Worm (Caenorhabditis elegans): ENCODE results near the gene ugt-29.

Gene ugt-29

DNA sequence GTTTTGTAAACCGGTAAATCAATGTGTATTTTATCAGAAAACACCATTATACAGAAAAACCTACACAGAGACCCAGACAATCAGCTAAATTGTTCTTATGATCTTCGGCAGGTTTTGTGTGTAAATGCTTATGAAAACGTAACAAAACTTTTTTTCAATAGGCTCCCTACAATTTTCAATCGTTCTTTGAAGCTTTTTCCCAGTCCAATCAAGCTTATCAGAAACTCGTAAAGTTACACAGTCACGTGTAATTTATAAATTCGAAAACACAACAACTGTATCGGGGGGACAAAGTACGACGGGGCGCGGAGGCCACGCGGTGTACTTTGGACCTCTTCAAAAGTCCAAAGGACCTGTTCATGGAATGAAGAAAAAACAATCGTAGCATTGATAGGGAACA is 30.8 kb upstream of the ugt-29 start (continued):
- TF ChIP-seq tra-1 (GFP tag; IDR thresholded peaks at IDR 0.05) (no peak), lin-38 (GFP tag; IDR thresholded peaks at IDR 0.05) (peak; percentile 34; the same call in 1 of the 2 replicates), D1046.2 (GFP tag; IDR thresholded peaks at IDR 0.05) (no peak), zip-11 (GFP tag; IDR thresholded peaks at IDR 0.05) (no peak), set-16 (GFP tag; IDR thresholded peaks at IDR 0.05) (no peak), unc-39 (tag; optimal IDR thresholded peaks at IDR 0.05) (no peak), fkh-10 (GFP tag; optimal IDR thresholded peaks at IDR 0.05) (no peak), saeg-2 (GFP tag; IDR thresholded peaks at IDR 0.05) (no peak), fos-1 (tag; optimal IDR thresholded peaks at IDR 0.05) (no peak), jun-1 (tag; optimal IDR thresholded peaks at IDR 0.05) (no peak), F26F4.8 (GFP tag; conservative IDR thresholded peaks at IDR 0.05) (no peak), ceh-62 (tag; optimal IDR thresholded peaks at IDR 0.05) (no peak), lin-13 (GFP tag; optimal IDR thresholded peaks at IDR 0.05) (peak; percentile 4), snpc-4 (tag; optimal IDR thresholded peaks at IDR 0.05) (no peak), ceh-28 (tag; optimal IDR thresholded peaks at IDR 0.05) (no peak), nhr-111 (GFP tag; optimal IDR thresholded peaks at IDR 0.05) (no peak), mep-1 (tag; optimal IDR thresholded peaks at IDR 0.05) (peak; percentile 78), lin-39 (tag; optimal IDR thresholded peaks at IDR 0.05) (no peak), attf-4 (tag; optimal IDR thresholded peaks at IDR 0.05) (no peak), snpc-1.2 (GFP tag; IDR thresholded peaks at IDR 0.05) (no peak)

DNA sequence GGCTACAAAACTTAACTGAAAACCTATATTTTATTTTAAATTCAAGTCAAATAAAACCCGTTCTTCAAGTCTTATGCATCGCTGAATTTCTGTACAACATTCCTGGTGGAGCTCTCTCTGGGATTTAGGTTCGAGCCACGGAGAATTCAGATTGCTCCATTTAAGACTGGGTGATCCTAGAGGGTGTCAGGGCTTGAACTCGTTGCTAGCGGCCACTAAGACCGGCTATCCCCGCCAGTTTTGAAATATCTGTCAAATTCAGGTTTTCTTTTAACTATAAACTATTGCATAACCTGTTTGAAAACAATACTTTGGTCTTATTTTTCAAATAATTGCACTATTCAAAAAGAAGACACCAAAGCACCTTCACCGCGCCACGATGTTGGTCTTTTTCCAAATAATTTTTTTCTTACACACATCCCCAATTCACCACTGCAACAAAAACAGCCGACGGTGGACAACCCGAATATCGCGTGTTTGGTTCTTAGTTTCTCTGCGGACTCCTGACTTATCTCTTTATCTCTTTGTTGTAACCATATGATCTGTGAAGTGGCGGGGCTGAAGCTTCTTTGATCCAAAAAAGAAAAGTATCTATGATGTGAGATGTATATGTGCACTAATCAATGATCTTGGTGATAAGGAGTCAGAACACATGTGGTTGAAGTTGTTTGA is 29.6 kb upstream of the ugt-29 start:
- TF ChIP-seq Y75B8A.6 (GFP tag; IDR thresholded peaks at IDR 0.05) (0 out of 2 replicates have a peak, but pooled peaks have one; percentile 10), nhr-102 (tag; optimal IDR thresholded peaks at IDR 0.05) (peak; percentile 18), hmg-1.1 (GFP tag; IDR thresholded peaks at IDR 0.05) (0 out of 2 replicates have a peak, but pooled peaks have one; percentile 26), zip-2 (tag; optimal IDR thresholded peaks at IDR 0.05) (peak; percentile 15), pha-4 (GFP tag; IDR thresholded peaks at IDR 0.05) (0 out of 2 replicates have a peak, but pooled peaks have one; percentile 14), pha-4 (tag; optimal IDR thresholded peaks at IDR 0.05) (no peak), fkh-10 (GFP tag; optimal IDR thresholded peaks at IDR 0.05) (no peak), lin-38 (GFP tag; IDR thresholded peaks at IDR 0.05) (peak; percentile 13; the same call in 1 of the 2 replicates), hlh-30 (tag; optimal IDR thresholded peaks at IDR 0.05; ENCODE audit: insufficient read depth) (peak; percentile 91), R02D3.7 (tag; optimal IDR thresholded peaks at IDR 0.05) (no peak), nhr-77 (tag; optimal IDR thresholded peaks at IDR 0.05) (peak; percentile 64), gei-8 (GFP tag; optimal IDR thresholded peaks at IDR 0.05) (no peak), mxl-3 (GFP tag; optimal IDR thresholded peaks at IDR 0.05) (peak; percentile 59), spr-1 (tag; optimal IDR thresholded peaks at IDR 0.05) (peak; percentile 57), Y48G9A.11 (GFP tag; IDR thresholded peaks at IDR 0.05) (0 out of 2 replicates have a peak, but pooled peaks have one; percentile 10), nhr-111 (GFP tag; optimal IDR thresholded peaks at IDR 0.05) (peak; percentile 47), F44E2.7 (GFP tag; IDR thresholded peaks at IDR 0.05) (no peak), php-3 (GFP tag; IDR thresholded peaks at IDR 0.05) (no peak), mdl-1 (tag; optimal IDR thresholded peaks at IDR 0.05) (peak; percentile 26 to 81), dmd-6 (GFP tag; IDR thresholded peaks at IDR 0.05) (peak; percentile 13; the same call in 1 of the 2 replicates), ctbp-1 (GFP tag; IDR thresholded peaks at IDR 0.05) (0 out of 2 replicates have a peak, but pooled peaks have one; percentile 5), tag-97 (GFP tag; IDR thresholded peaks at IDR 0.05) (no peak), nhr-10 (tag; optimal IDR thresholded peaks at IDR 0.05) (peak; percentile 89), hlh-11 (tag; optimal IDR thresholded peaks at IDR 0.05) (peak; percentile 94), Y105C5A.15 (GFP tag; IDR thresholded peaks at IDR 0.05) (0 out of 2 replicates have a peak, but pooled peaks have one; percentile 28), nhr-11 (tag; optimal IDR thresholded peaks at IDR 0.05) (peak; percentile 69), ZK546.5 (tag; optimal IDR thresholded peaks at IDR 0.05) (no peak), egl-43 (GFP tag; IDR thresholded peaks at IDR 0.05) (0 out of 2 replicates have a peak, but pooled peaks have one; percentile 4), dve-1 (tag; optimal IDR thresholded peaks at IDR 0.05; ENCODE audit: insufficient read depth) (peak; percentile 96), nhr-28 (tag; optimal IDR thresholded peaks at IDR 0.05) (peak; percentile 68), zfp-3 (GFP tag; conservative IDR thresholded peaks at IDR 0.05) (0 out of 2 replicates have a peak, but pooled peaks have one; percentile 23), lir-3 (tag; optimal IDR thresholded peaks at IDR 0.05) (no peak), dmd-8 (GFP tag; IDR thresholded peaks at IDR 0.05) (no peak)
